Worm (Caenorhabditis elegans) whole organism, L4 larva: ENCODE data around the gene F22F7.12.

ENCODE experiments used
- F10B5.3 ChIP-seq: sonication (generic microtip); optimal IDR thresholded peaks from 2 replicates; lab custom pipeline; 2016; ENCODE audit warnings: mild to moderate bottlenecking, missing genetic modification characterization, missing compliant biosample characterization
- F44E2.7 ChIP-seq: fragments of 200-800 bp; sonication (Bioruptor generic); IDR thresholded peaks from 2 replicates; pipeline ENCODE4 v2.1.2; 2022; ENCODE audit warnings: missing genetic modification characterization, missing compliant biosample characterization
- F49E8.2 ChIP-seq: sonication (generic microtip); optimal IDR thresholded peaks from 2 replicates; lab custom pipeline; 2016; ENCODE audit warnings: missing compliant biosample characterization, mild to moderate bottlenecking, missing genetic modification characterization, borderline replicate concordance
- R02D3.7 ChIP-seq: fragments of 150-350 bp; sonication (generic microtip); optimal IDR thresholded peaks from 3 replicates; lab custom pipeline; 2014; ENCODE audit warnings: missing biosample characterization, missing genetic modification characterization
- T20F7.1 ChIP-seq: fragments of 200-800 bp; sonication (Bioruptor generic); optimal IDR thresholded peaks from 2 replicates; lab custom pipeline; 2018; ENCODE audit warnings: mild to moderate bottlenecking, missing genetic modification characterization, missing compliant biosample characterization
- Y5F2A.4 ChIP-seq: fragments of 200-800 bp; sonication (Bioruptor generic); optimal IDR thresholded peaks from 2 replicates; lab custom pipeline; 2018; ENCODE audit warnings: mild to moderate bottlenecking, missing genetic modification characterization, missing compliant biosample characterization
- aha-1 ChIP-seq: fragments of 150-350 bp; peaks from one replicate; lab custom pipeline; 2014; ENCODE audit warnings: missing biosample characterization, missing genetic modification characterization
- ama-1 ChIP-seq: fragments of 150-350 bp; optimal IDR thresholded peaks from 2 replicates; lab custom pipeline; 2014; ENCODE audit warnings: inconsistent platforms, mixed read lengths
- ceh-62 ChIP-seq: sonication (generic microtip); optimal IDR thresholded peaks from 2 replicates; lab custom pipeline; 2017; ENCODE audit warnings: missing biosample characterization, missing genetic modification characterization
- ceh-82 ChIP-seq: sonication (generic microtip); optimal IDR thresholded peaks from 2 replicates; lab custom pipeline; 2017; ENCODE audit warnings: missing biosample characterization, missing genetic modification characterization
- daf-16 ChIP-seq, 3 experiments: sonication (generic microtip); optimal IDR thresholded peaks; 2 replicates each; lab custom pipeline; 2016 to 2017; ENCODE audit warnings: missing genetic modification characterization in 3 of 3, missing genetic modification reagents in 3 of 3, mild to moderate bottlenecking in 2 of 3, missing compliant biosample characterization in 2 of 3, missing biosample characterization in 1 of 3, moderate library complexity in 1 of 3
- dmd-6 ChIP-seq: fragments of 200-800 bp; sonication (Bioruptor generic); IDR thresholded peaks from 2 replicates; pipeline ENCODE4 v1.3.6; 2022; ENCODE audit warnings: missing genetic modification reagents, missing genetic modification characterization, missing compliant biosample characterization
- dmd-9 ChIP-seq: fragments of 200-800 bp; sonication (Bioruptor generic); IDR thresholded peaks from 2 replicates; pipeline ENCODE4 v1.3.6; 2022; ENCODE audit warnings: missing genetic modification reagents, missing genetic modification characterization, missing compliant biosample characterization
- gei-8 ChIP-seq: fragments of 200-800 bp; sonication (Bioruptor generic); optimal IDR thresholded peaks from 2 replicates; lab custom pipeline; 2018; ENCODE audit warnings: mild to moderate bottlenecking, missing genetic modification characterization, missing compliant biosample characterization
- hif-1 ChIP-seq, 2 experiments: sonication (generic microtip); optimal IDR thresholded peaks; 2 replicates each; lab custom pipeline; 2016 to 2017; ENCODE audit warnings: missing compliant biosample characterization in 2 of 2, missing genetic modification characterization in 2 of 2, missing genetic modification reagents in 2 of 2, missing genotype in 2 of 2, mild to moderate bottlenecking in 1 of 2
- hlh-11 ChIP-seq: fragments of 200-800 bp; sonication (Bioruptor generic); optimal IDR thresholded peaks from 2 replicates; lab custom pipeline; 2018; ENCODE audit warnings: mild to moderate bottlenecking, missing genetic modification characterization, missing compliant biosample characterization
- hmg-1.1 ChIP-seq: fragments of 200-800 bp; sonication (Bioruptor generic); IDR thresholded peaks from 2 replicates; pipeline ENCODE4 v1.3.6; 2022; ENCODE audit warnings: missing genetic modification reagents, missing genetic modification characterization, missing compliant biosample characterization
- jun-1 ChIP-seq: fragments of 150-350 bp; optimal IDR thresholded peaks from 2 replicates; lab custom pipeline; 2014; ENCODE audit warnings: missing biosample characterization, missing genetic modification reagents, missing genetic modification characterization
- lin-13 ChIP-seq: fragments of 150-350 bp; optimal IDR thresholded peaks from 2 replicates; lab custom pipeline; 2014; ENCODE audit warnings: missing biosample characterization, missing genetic modification reagents, missing genetic modification characterization
- lin-15B ChIP-seq: fragments of 150-350 bp; sonication (generic microtip); optimal IDR thresholded peaks from 3 replicates; lab custom pipeline; 2014; ENCODE audit warnings: missing biosample characterization, missing genetic modification characterization
- lin-38 ChIP-seq: fragments of 200-800 bp; sonication (Bioruptor generic); IDR thresholded peaks from 2 replicates; pipeline ENCODE4 v1.3.6; 2022; ENCODE audit warnings: missing genetic modification reagents, missing genetic modification characterization, missing compliant biosample characterization
- lsy-2 ChIP-seq, 2 experiments: fragments of 150-350 bp in 1 of 2; sonication (generic microtip) in 1 of 2; optimal IDR thresholded peaks; 2 replicates each; lab custom pipeline; 2014 to 2017; ENCODE audit warnings: missing biosample characterization in 2 of 2, missing genetic modification characterization in 2 of 2
- madf-9 ChIP-seq: fragments of 200-800 bp; sonication (Bioruptor generic); conservative IDR thresholded peaks from 2 replicates; pipeline ENCODE4 v1.3.6; 2022; ENCODE audit warnings: missing genetic modification reagents, missing genetic modification characterization, missing compliant biosample characterization
- mdl-1 ChIP-seq, 2 experiments: fragments of 150-350 bp in 1 of 2; sonication (generic microtip) in 1 of 2; optimal IDR thresholded peaks; 2 replicates each; lab custom pipeline; 2014 to 2017; ENCODE audit warnings: missing biosample characterization in 2 of 2, missing genetic modification characterization in 2 of 2
- mxl-2 ChIP-seq: fragments of 200-800 bp; sonication (Bioruptor generic); conservative IDR thresholded peaks from 2 replicates; pipeline ENCODE4 v1.3.6; 2022; ENCODE audit warnings: missing genetic modification reagents, missing genetic modification characterization, missing compliant biosample characterization
- nhr-11 ChIP-seq: fragments of 150-350 bp; optimal IDR thresholded peaks from 2 replicates; lab custom pipeline; 2014; ENCODE audit warnings: missing biosample characterization, missing genetic modification characterization
- nhr-25 ChIP-seq: sonication (generic microtip); optimal IDR thresholded peaks from 2 replicates; lab custom pipeline; 2017; ENCODE audit warnings: missing genetic modification characterization, mild to moderate bottlenecking, missing compliant biosample characterization, antibody characterized with exemption, moderate library complexity, borderline replicate concordance; ENCODE audit not compliant: insufficient read depth
- nhr-28 ChIP-seq: fragments of 150-350 bp; optimal IDR thresholded peaks from 2 replicates; lab custom pipeline; 2014; ENCODE audit warnings: missing biosample characterization, missing genetic modification characterization
- nhr-76 ChIP-seq: fragments of 150-350 bp; optimal IDR thresholded peaks from 2 replicates; lab custom pipeline; 2014; ENCODE audit warnings: missing biosample characterization, missing genetic modification characterization
- nhr-77 ChIP-seq: fragments of 150-350 bp; optimal IDR thresholded peaks from 2 replicates; lab custom pipeline; 2014; ENCODE audit warnings: missing biosample characterization, missing genetic modification characterization
- rbr-2 ChIP-seq: sonication (generic microtip); optimal IDR thresholded peaks from 2 replicates; lab custom pipeline; 2016; ENCODE audit warnings: missing genotype, missing genetic modification characterization, missing compliant biosample characterization
- saeg-2 ChIP-seq: fragments of 200-800 bp; sonication (Bioruptor generic); IDR thresholded peaks from 2 replicates; pipeline ENCODE4 v1.3.6; 2022; ENCODE audit warnings: missing genetic modification reagents, missing genetic modification characterization, missing compliant biosample characterization
- spr-3 ChIP-seq: fragments of 200-800 bp; sonication (Bioruptor generic); optimal IDR thresholded peaks from 2 replicates; lab custom pipeline; 2018; ENCODE audit warnings: mild to moderate bottlenecking, missing genetic modification characterization, missing compliant biosample characterization
- tag-97 ChIP-seq: fragments of 200-800 bp; sonication (Bioruptor generic); IDR thresholded peaks from 2 replicates; pipeline ENCODE4 v1.3.6; 2022; ENCODE audit warnings: missing genetic modification characterization, missing compliant biosample characterization
- unc-39 ChIP-seq: sonication (generic microtip); optimal IDR thresholded peaks from 2 replicates; lab custom pipeline; 2017; ENCODE audit warnings: missing biosample characterization, missing genetic modification characterization
- unc-62 ChIP-seq, 3 experiments: fragments of 150-350 bp in 1 of 3; sonication (generic microtip); optimal IDR thresholded peaks in 2 of 3; peaks in 1 of 3; 1 replicate in 1 of 3; 2 replicates in 2 of 3; lab custom pipeline; 2014 to 2017; ENCODE audit warnings: missing biosample characterization in 3 of 3, missing genetic modification characterization in 3 of 3, missing genetic modification reagents in 3 of 3, missing genotype in 1 of 3
- vab-7 ChIP-seq: fragments of 200-800 bp; sonication (Bioruptor generic); IDR thresholded peaks from 2 replicates; pipeline ENCODE4 v1.3.6; 2022; ENCODE audit warnings: missing genetic modification reagents, missing genetic modification characterization, missing compliant biosample characterization
- zag-1 ChIP-seq: fragments of 150-350 bp; optimal IDR thresholded peaks from 2 replicates; lab custom pipeline; 2014; ENCODE audit warnings: missing biosample characterization, missing genetic modification characterization
- zip-11 ChIP-seq: fragments of 200-800 bp; sonication (Bioruptor generic); IDR thresholded peaks from 2 replicates; pipeline ENCODE4 v1.3.6; 2022; ENCODE audit warnings: missing genetic modification characterization, missing compliant biosample characterization
- zip-2 ChIP-seq: fragments of 150-350 bp; optimal IDR thresholded peaks from 2 replicates; lab custom pipeline; 2014; ENCODE audit warnings: missing biosample characterization, missing genetic modification characterization

F22F7.12 gene

DNA sequence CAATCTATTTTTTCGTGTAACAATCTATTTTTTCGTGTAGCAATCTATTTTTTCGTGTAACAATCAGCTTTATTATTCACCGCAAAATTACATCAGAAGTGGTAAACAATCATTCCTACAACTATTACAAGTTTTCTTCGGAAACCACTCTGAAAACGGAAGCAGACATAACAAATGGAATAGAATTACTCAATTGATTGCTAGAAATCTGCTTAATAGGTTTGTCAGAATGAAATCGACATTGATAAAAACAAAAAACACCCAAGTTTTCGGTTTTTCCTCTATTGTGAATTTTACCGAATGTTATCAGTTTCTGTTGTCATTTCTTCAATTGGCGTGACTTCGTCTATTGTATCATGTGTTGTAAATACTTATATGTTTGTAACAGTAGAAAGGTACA, 2.5 kb upstream of the F22F7.12 start, which contains the start of gene srbc-20:
TSS of gene srbc-20 (plus strand) at position 301 of the 400 bp plus-strand sequence.
- TF ChIP-seq nhr-76 (tag; lab: Kevin White, UChicago): no peak
- TF ChIP-seq nhr-11 (tag; lab: Kevin White, UChicago): no peak
- TF ChIP-seq lin-13 (GFP tag; lab: Kevin White, UChicago): no peak
- TF ChIP-seq ama-1 (lab: Kevin White, UChicago): no peak
- no peak for TF ChIP-seq nhr-28 (tag; lab: Kevin White, UChicago)
- TF ChIP-seq Y5F2A.4 (GFP tag; lab: Kevin White, UChicago): no peak
- TF ChIP-seq T20F7.1: no peak
- no peak for TF ChIP-seq tag-97 (GFP tag; lab: Robert Waterston, UW)
- TF ChIP-seq hlh-11 (tag; lab: Kevin White, UChicago): no peak

DNA sequence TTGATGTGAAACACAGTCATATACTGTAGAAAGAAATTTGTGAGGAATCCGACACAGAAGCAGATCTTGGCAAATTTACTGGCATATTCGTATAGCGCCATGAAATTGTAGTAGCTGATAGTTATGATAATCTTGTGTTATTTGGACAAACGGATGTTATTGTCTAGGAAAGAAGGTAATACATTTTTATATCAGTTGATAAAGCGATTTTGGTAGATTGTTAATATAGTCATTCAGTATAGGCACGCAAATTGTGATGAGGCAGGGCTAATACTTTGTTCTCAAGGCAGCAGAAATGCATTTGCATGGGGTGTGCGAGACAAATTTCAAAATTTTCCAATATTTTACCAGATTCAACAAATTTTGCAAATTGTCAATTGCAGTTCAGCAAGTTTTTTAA, 1.7 kb upstream of the F22F7.12 start, which contains the start of gene str-52:
TSS of gene str-52 (minus strand) at position 101 of the 400 bp plus-strand sequence.
- TF ChIP-seq Y5F2A.4 (GFP tag; lab: Kevin White, UChicago): no peak
- TF ChIP-seq vab-7: no peak
- no peak for TF ChIP-seq mxl-2 (GFP tag; lab: Robert Waterston, UW)
- no peak for TF ChIP-seq mdl-1 (tag; optimal IDR thresholded peaks at IDR 0.05; lab: Kevin White, UChicago)
- TF ChIP-seq gei-8 (GFP tag; lab: Kevin White, UChicago): no peak
- no peak for TF ChIP-seq F10B5.3 (tag; lab: Kevin White, UChicago)
- no peak for TF ChIP-seq dmd-9 (GFP tag; lab: Robert Waterston, UW)
- no peak for TF ChIP-seq rbr-2 (tag; lab: Kevin White, UChicago)
- no peak for TF ChIP-seq zip-2 (tag; lab: Kevin White, UChicago)
- TF ChIP-seq F49E8.2 (tag; lab: Kevin White, UChicago): no peak

DNA sequence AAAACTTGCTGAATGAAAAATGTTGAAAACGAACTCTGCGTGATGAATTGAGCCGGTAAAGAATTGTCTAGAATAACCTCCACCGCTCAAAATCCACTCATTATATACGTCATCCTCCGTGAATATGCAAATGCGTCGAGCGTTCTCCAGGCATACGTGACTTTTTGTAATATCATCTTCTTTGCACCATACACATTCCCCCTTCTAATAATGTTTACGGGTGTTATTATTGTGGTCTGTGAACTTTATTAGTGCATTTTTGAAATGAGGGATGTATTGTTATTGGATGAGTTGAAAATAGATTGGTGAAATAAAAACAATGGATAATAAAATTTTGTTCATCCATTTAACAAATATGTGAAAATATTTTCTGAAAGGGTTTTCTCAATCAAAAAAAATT, 4.4 kb downstream of the F22F7.12 start, which contains the start of gene F22F7.7:
TSS of gene F22F7.7 (minus strand) at position 125 of the 400 bp plus-strand sequence.
- TF ChIP-seq aha-1 (tag; lab: Kevin White, UChicago) (peak; percentile 94), hif-1 (tag; optimal IDR thresholded peaks at IDR 0.05; lab: Kevin White, UChicago) (peak in 1 of 2 experiments; percentile 69), ama-1 (lab: Kevin White, UChicago) (no peak)

DNA sequence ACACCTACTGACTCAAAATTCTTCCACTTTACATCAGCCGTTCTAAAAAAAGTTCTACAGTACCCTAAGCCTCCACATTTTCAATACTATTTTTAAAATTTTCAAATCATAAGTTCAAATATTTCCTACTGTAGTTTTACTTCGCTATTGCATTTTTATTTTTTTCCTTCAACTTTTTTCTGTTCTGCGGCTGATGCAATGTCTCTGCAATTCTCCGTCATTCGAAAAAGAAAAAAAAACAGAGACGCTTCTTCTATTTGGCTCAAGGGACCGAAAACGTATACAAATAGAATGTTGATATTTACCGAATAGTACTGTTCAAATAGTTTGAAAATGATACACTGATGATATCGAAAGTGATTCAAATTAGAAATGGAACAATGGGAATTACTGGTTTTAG, 6.0 kb downstream of the F22F7.12 start:
- TF ChIP-seq nhr-11 (tag; lab: Kevin White, UChicago) (peak; percentile 43), ceh-82 (tag; lab: Kevin White, UChicago) (no peak), unc-62 (GFP tag; optimal IDR thresholded peaks at IDR 0.05 in 1 of 2; lab: Kevin White, UChicago) (peak in 1 of 2 experiments; percentile 42), unc-62 (tag; optimal IDR thresholded peaks at IDR 0.05; lab: Kevin White, UChicago) (no peak), nhr-77 (tag; lab: Kevin White, UChicago) (no peak), vab-7 (no peak), spr-3 (GFP tag; lab: Kevin White, UChicago) (no peak), nhr-28 (tag; lab: Kevin White, UChicago) (peak; percentile 12)
- TF ChIP-seq, all 104 proteins: peak for 3

DNA sequence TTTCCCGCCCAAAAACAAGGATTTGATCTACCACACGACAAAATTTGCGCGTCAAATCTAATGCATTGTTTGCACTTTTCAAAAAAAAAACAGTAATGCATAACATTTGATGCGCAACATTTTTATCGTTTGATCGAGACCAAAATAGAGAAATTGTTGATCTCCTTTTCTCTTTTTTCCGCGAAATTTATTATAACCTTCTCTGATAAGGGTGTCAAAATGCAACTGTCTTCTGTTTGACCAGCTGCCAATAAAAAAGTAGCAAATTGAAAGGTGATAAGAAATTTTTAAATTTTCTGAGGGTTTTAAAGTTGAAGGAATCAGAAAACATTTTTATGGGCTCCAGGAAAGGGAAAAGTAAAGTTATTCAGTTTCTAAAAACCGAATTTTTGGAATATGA, 7.3 kb downstream of the F22F7.12 start:
- TF ChIP-seq daf-16 (GFP tag; optimal IDR thresholded peaks at IDR 0.05; lab: Kevin White, UChicago) (no peak), daf-16 (tag; optimal IDR thresholded peaks at IDR 0.05; lab: Kevin White, UChicago) (peak; percentile 37), dmd-6 (GFP tag; lab: Robert Waterston, UW) (peak; percentile 62), saeg-2 (GFP tag; lab: Robert Waterston, UW) (no peak)

DNA sequence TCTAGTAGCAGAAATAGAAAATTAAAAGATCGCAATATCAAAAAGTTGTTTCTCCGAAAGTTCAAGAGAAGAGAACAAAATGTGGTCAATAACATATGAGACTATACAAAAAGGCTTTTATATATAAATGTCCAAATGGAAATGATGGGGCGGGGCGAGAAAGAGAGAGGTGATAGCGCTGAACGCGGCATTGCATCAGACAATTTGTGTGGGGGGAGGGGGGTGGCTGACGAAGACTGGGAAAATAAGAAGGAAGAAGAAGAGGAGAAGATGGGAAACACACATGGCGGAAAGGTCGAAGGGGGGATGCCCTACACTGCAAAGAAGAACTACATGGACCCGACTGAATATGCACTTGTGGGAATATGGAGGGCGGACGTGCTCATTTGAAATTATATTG, 9.0 kb downstream of the F22F7.12 start:
- TF ChIP-seq hmg-1.1 (GFP tag; lab: Robert Waterston, UW) (peak; percentile 34; the same call in 1 of the 2 replicates), R02D3.7 (tag; lab: Kevin White, UChicago) (no peak), rbr-2 (tag; lab: Kevin White, UChicago) (no peak), lsy-2 (tag; optimal IDR thresholded peaks at IDR 0.05; lab: Kevin White, UChicago) (peak in 1 of 2 experiments; percentile 13), unc-39 (tag; lab: Kevin White, UChicago) (no peak), nhr-25 (tag; lab: Kevin White, UChicago) (no peak), lin-15B (no peak), lin-38 (GFP tag; lab: Robert Waterston, UW) (no peak), zip-2 (tag; lab: Kevin White, UChicago) (no peak), F49E8.2 (tag; lab: Kevin White, UChicago) (no peak), zip-11 (no peak), F44E2.7 (GFP tag; lab: Robert Waterston, UW) (no peak), zag-1 (tag; lab: Kevin White, UChicago) (no peak), ceh-62 (tag; lab: Kevin White, UChicago) (no peak), madf-9 (GFP tag; lab: Robert Waterston, UW) (no peak), T20F7.1 (no peak), jun-1 (no peak), aha-1 (tag; lab: Kevin White, UChicago) (peak; percentile 60)
